Fruit fly (Drosophila melanogaster) whole organism, embryonic: Measurements from ENCODE around the gene CG9839.

Experiments used
- CG12071 ChIP-seq: fragments of 200-800 bp; sonication (Bioruptor generic); optimal IDR thresholded peaks from 3 replicates; lab custom pipeline; 2018; ENCODE audit warnings: missing biosample characterization, mild to moderate bottlenecking, missing genetic modification characterization
- CG14014 ChIP-seq: fragments of 200-800 bp; sonication (Bioruptor generic); IDR thresholded peaks from 2 replicates; pipeline ENCODE4 v1.3.6; 2022; ENCODE audit warnings: missing biosample characterization, missing genetic modification characterization
- Dll ChIP-seq: fragments of 200-800 bp; sonication (Bioruptor generic); IDR thresholded peaks from 4 replicates; pipeline ENCODE4 v1.3.6; 2022; ENCODE audit warnings: missing biosample characterization, missing genetic modification characterization; ENCODE audit not compliant: partially characterized antibody
- GATAe ChIP-seq: fragments of 200-800 bp; sonication (Bioruptor generic); conservative IDR thresholded peaks from 2 replicates; pipeline ENCODE4 v1.3.6; 2022; ENCODE audit warnings: missing biosample characterization, missing genetic modification characterization
- Mad ChIP-seq: fragments of 200-800 bp; sonication (Bioruptor generic); optimal IDR thresholded peaks from 2 replicates; lab custom pipeline; 2016; ENCODE audit warnings: missing biosample characterization, missing genetic modification characterization
- PHDP ChIP-seq: fragments of 200-800 bp; sonication (Bioruptor generic); optimal IDR thresholded peaks from 3 replicates; lab custom pipeline; 2018; ENCODE audit warnings: missing biosample characterization, mild to moderate bottlenecking, missing genetic modification characterization, moderate library complexity
- ato ChIP-seq: fragments of 200-800 bp; sonication (Bioruptor generic); IDR thresholded peaks from 2 replicates; pipeline ENCODE4 v1.3.6; 2022; ENCODE audit warnings: missing biosample characterization, missing genetic modification characterization; ENCODE audit not compliant: partially characterized antibody
- ewg ChIP-seq: fragments of 200-800 bp; sonication (Bioruptor generic); optimal IDR thresholded peaks from 3 replicates; lab custom pipeline; 2017; ENCODE audit warnings: mild to moderate bottlenecking, missing biosample characterization, missing genetic modification reagents, missing genetic modification characterization
- fd102C ChIP-seq: fragments of 200-800 bp; sonication (Bioruptor generic); optimal IDR thresholded peaks from 2 replicates; lab custom pipeline; 2018; ENCODE audit warnings: missing biosample characterization, mild to moderate bottlenecking, missing genetic modification characterization, moderate library complexity
- fd3F ChIP-seq: fragments of 200-800 bp; sonication (Bioruptor generic); optimal IDR thresholded peaks from 2 replicates; lab custom pipeline; 2018; ENCODE audit warnings: missing biosample characterization, mild to moderate bottlenecking, missing genetic modification characterization, moderate library complexity
- gfzf ChIP-seq: fragments of 200-800 bp; sonication (Bioruptor generic); optimal IDR thresholded peaks from 2 replicates; lab custom pipeline; 2016; ENCODE audit warnings: missing biosample characterization, mild to moderate bottlenecking, missing genetic modification characterization, moderate library complexity
- trh ChIP-seq: fragments of 200-800 bp; sonication (Bioruptor generic); optimal IDR thresholded peaks from 2 replicates; lab custom pipeline; 2016; ENCODE audit warnings: missing biosample characterization, missing genetic modification characterization

DNA sequence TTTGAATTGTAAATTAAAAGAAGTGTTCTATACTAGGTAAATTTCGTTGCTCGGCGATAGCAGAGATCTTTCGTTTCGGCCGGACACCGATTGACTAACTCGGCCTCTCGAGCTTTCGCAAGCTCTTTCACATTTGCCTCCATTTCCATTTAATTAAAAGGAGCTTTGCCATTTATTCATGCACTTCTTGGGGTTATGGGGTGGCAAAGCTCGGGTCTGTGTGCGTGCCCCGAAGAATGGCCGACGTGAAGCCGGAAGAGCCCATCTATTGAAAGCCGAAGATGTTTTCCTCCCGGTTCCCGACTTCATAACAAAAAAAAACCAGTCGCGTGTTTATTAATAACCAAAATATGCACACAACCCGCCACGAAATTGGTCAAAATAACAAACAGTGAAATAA, 5.7 kb downstream of the CG9839 start:
- TF ChIP-seq GATAe (GFP tag; lab: Robert Waterston, UW) = no peak
- TF ChIP-seq fd102C (GFP tag; lab: Kevin White, UChicago) = no peak
- no peak for TF ChIP-seq ewg (GFP tag; lab: Kevin White, UChicago)
- TF ChIP-seq CG14014 = no peak
- TF ChIP-seq trh (GFP tag; lab: Kevin White, UChicago) = no peak
- no peak for TF ChIP-seq Dll
- TF ChIP-seq fd3F = no peak
- no peak for TF ChIP-seq PHDP (tag; lab: Kevin White, UChicago)
- no peak for TF ChIP-seq ato
- no peak for TF ChIP-seq Mad (GFP tag; lab: Kevin White, UChicago)
- TF ChIP-seq gfzf (GFP tag; lab: Kevin White, UChicago) = no peak
- TF ChIP-seq CG12071 (GFP tag; lab: Kevin White, UChicago) = no peak
